Fruit fly (Drosophila melanogaster) whole organism, embryonic: Measurements from ENCODE around the gene CG17593.

Source experiments
- C15 ChIP-seq: fragments of 200-800 bp; sonication (Bioruptor generic); IDR thresholded peaks from 3 replicates; pipeline ENCODE4 v1.3.6; 2022; ENCODE audit warnings: missing biosample characterization, missing genetic modification characterization
- CG18764 ChIP-seq: fragments of 200-800 bp; sonication (Bioruptor generic); optimal IDR thresholded peaks from 3 replicates; lab custom pipeline; 2016; ENCODE audit warnings: missing biosample characterization, missing genetic modification characterization
- CG32767 ChIP-seq: fragments of 200-800 bp; sonication (Bioruptor generic); IDR thresholded peaks from 2 replicates; pipeline ENCODE4 v1.3.6; 2022; ENCODE audit warnings: missing biosample characterization, missing genetic modification characterization
- CG7839 ChIP-seq: fragments of 200-800 bp; sonication (Bioruptor generic); optimal IDR thresholded peaks from 3 replicates; lab custom pipeline; 2018; ENCODE audit warnings: missing biosample characterization, mild to moderate bottlenecking, missing genetic modification characterization, moderate library complexity
- D19B ChIP-seq: fragments of 200-800 bp; sonication (Bioruptor generic); optimal IDR thresholded peaks from 2 replicates; lab custom pipeline; 2017; ENCODE audit warnings: missing biosample characterization, mild to moderate bottlenecking, missing genetic modification characterization
- mld ChIP-seq: fragments of 200-800 bp; sonication (Bioruptor generic); IDR thresholded peaks from 3 replicates; pipeline ENCODE4 v1.3.6; 2022; ENCODE audit warnings: missing biosample characterization, missing genetic modification characterization; ENCODE audit not compliant: partially characterized antibody

DNA sequence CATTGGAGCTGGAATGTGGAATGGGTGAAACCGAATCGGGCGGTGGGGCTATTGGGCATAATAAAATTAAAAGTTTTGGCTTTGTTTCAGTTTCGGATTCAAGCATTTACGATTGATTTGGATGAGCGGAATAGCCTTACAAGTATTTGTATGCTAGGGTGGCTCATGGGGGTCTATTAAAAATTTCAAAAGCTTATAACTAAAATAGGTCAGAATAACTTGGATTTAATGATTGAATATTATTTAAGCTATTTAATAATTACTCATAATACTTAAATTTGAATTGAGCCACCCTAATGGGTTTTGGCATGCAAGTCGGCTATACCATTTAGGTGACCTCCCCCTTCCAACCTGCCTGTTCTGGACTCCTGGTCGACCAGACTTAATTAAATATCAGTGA lies 45.0 kb downstream of the CG17593 start:
- TF ChIP-seq D19B (no peak), CG7839 (tag; lab: Kevin White, UChicago) (no peak), CG18764 (GFP tag; lab: Kevin White, UChicago) (no peak), C15 (no peak), CG32767 (GFP tag; lab: Robert Waterston, UW) (no peak), mld (no peak)
